Worm (Caenorhabditis elegans): ENCODE results near the gene ttll-9.

- no peak for TF ChIP-seq nhr-237 (tag; optimal IDR thresholded peaks at IDR 0.05)
- no peak for TF ChIP-seq fos-1 (tag; optimal IDR thresholded peaks at IDR 0.05)
- TF ChIP-seq unc-62 (GFP tag; optimal IDR thresholded peaks at IDR 0.05), result no peak
Measured at ce11 chrV:20862681-20863080, 47.6 kb upstream of the ttll-9 start, which contains the start of gene twk-35.
